Worm (Caenorhabditis elegans) whole organism, L4 larva: Measurements from ENCODE around the gene egl-46.

ENCODE experiments used
- D1046.2 ChIP-seq: fragments of 200-800 bp; sonication (Bioruptor generic); IDR thresholded peaks from 2 replicates; pipeline ENCODE4 v1.3.6; 2022; ENCODE audit warnings: missing genetic modification characterization, missing compliant biosample characterization
- T20F7.1 ChIP-seq: fragments of 200-800 bp; sonication (Bioruptor generic); optimal IDR thresholded peaks from 2 replicates; lab custom pipeline; 2018; ENCODE audit warnings: mild to moderate bottlenecking, missing genetic modification characterization, missing compliant biosample characterization
- T26A8.4 ChIP-seq: fragments of 200-800 bp; sonication (Bioruptor generic); IDR thresholded peaks from 2 replicates; pipeline ENCODE4 v1.3.6; 2022; ENCODE audit warnings: missing genetic modification characterization, missing compliant biosample characterization
- Y48G9A.11 ChIP-seq: fragments of 200-800 bp; sonication (Bioruptor generic); IDR thresholded peaks from 2 replicates; pipeline ENCODE4 v1.3.6; 2022; ENCODE audit warnings: missing genetic modification reagents, missing genetic modification characterization, missing compliant biosample characterization
- Y5F2A.4 ChIP-seq: fragments of 200-800 bp; sonication (Bioruptor generic); optimal IDR thresholded peaks from 2 replicates; lab custom pipeline; 2018; ENCODE audit warnings: mild to moderate bottlenecking, missing genetic modification characterization, missing compliant biosample characterization
- ZK546.5 ChIP-seq, 2 experiments: sonication (generic microtip); optimal IDR thresholded peaks; 2 replicates each; lab custom pipeline; 2017; ENCODE audit warnings: missing biosample characterization in 2 of 2, missing genetic modification characterization in 2 of 2
- aha-1 ChIP-seq: fragments of 150-350 bp; peaks from one replicate; lab custom pipeline; 2014; ENCODE audit warnings: missing biosample characterization, missing genetic modification characterization
- ama-1 ChIP-seq: fragments of 150-350 bp; optimal IDR thresholded peaks from 2 replicates; lab custom pipeline; 2014; ENCODE audit warnings: inconsistent platforms, mixed read lengths
- ceh-20 ChIP-seq: fragments of 200-800 bp; sonication (Bioruptor generic); IDR thresholded peaks from 2 replicates; pipeline ENCODE4 v1.3.6; 2022; ENCODE audit warnings: missing genetic modification reagents, missing genetic modification characterization, missing compliant biosample characterization
- ceh-44 ChIP-seq: fragments of 200-800 bp; sonication (Bioruptor generic); IDR thresholded peaks from 2 replicates; pipeline ENCODE4 v1.3.6; 2022; ENCODE audit warnings: missing genetic modification reagents, missing genetic modification characterization, missing compliant biosample characterization
- ceh-62 ChIP-seq: sonication (generic microtip); optimal IDR thresholded peaks from 2 replicates; lab custom pipeline; 2017; ENCODE audit warnings: missing biosample characterization, missing genetic modification characterization
- daf-12 ChIP-seq: fragments of 150-350 bp; optimal IDR thresholded peaks from 2 replicates; lab custom pipeline; 2014; ENCODE audit warnings: missing biosample characterization, missing genetic modification reagents, missing genetic modification characterization
- daf-16 ChIP-seq, 3 experiments: sonication (generic microtip); optimal IDR thresholded peaks; 2 replicates each; lab custom pipeline; 2016 to 2017; ENCODE audit warnings: missing genetic modification characterization in 3 of 3, missing genetic modification reagents in 3 of 3, mild to moderate bottlenecking in 2 of 3, missing compliant biosample characterization in 2 of 3, missing biosample characterization in 1 of 3, moderate library complexity in 1 of 3
- dmd-8 ChIP-seq: fragments of 200-800 bp; sonication (Bioruptor generic); IDR thresholded peaks from 2 replicates; pipeline ENCODE4 v1.3.6; 2022; ENCODE audit warnings: missing genetic modification characterization, missing compliant biosample characterization
- dmd-9 ChIP-seq: fragments of 200-800 bp; sonication (Bioruptor generic); IDR thresholded peaks from 2 replicates; pipeline ENCODE4 v1.3.6; 2022; ENCODE audit warnings: missing genetic modification reagents, missing genetic modification characterization, missing compliant biosample characterization
- dpl-1 ChIP-seq: fragments of 150-350 bp; optimal IDR thresholded peaks from 2 replicates; lab custom pipeline; 2014; ENCODE audit warnings: missing biosample characterization, missing genetic modification reagents, missing genetic modification characterization
- dve-1 ChIP-seq: sonication (generic microtip); optimal IDR thresholded peaks from 2 replicates; lab custom pipeline; 2017; ENCODE audit warnings: antibody characterized with exemption, mild to moderate bottlenecking, missing genetic modification characterization, missing compliant biosample characterization; ENCODE audit not compliant: insufficient read depth
- egl-43 ChIP-seq: fragments of 200-800 bp; sonication (Bioruptor generic); IDR thresholded peaks from 2 replicates; pipeline ENCODE4 v1.3.6; 2022; ENCODE audit warnings: missing genetic modification reagents, missing genetic modification characterization, missing compliant biosample characterization
- hif-1 ChIP-seq, 2 experiments: sonication (generic microtip); optimal IDR thresholded peaks; 2 replicates each; lab custom pipeline; 2016 to 2017; ENCODE audit warnings: missing compliant biosample characterization in 2 of 2, missing genetic modification characterization in 2 of 2, missing genetic modification reagents in 2 of 2, missing genotype in 2 of 2, mild to moderate bottlenecking in 1 of 2
- hlh-11 ChIP-seq: fragments of 200-800 bp; sonication (Bioruptor generic); optimal IDR thresholded peaks from 2 replicates; lab custom pipeline; 2018; ENCODE audit warnings: mild to moderate bottlenecking, missing genetic modification characterization, missing compliant biosample characterization
- hlh-30 ChIP-seq: sonication (generic microtip); optimal IDR thresholded peaks from 2 replicates; lab custom pipeline; 2017; ENCODE audit warnings: antibody characterized with exemption, mild to moderate bottlenecking, missing genetic modification characterization, missing compliant biosample characterization; ENCODE audit not compliant: insufficient read depth
- hmg-1.1 ChIP-seq: fragments of 200-800 bp; sonication (Bioruptor generic); IDR thresholded peaks from 2 replicates; pipeline ENCODE4 v1.3.6; 2022; ENCODE audit warnings: missing genetic modification reagents, missing genetic modification characterization, missing compliant biosample characterization
- lin-1 ChIP-seq: fragments of 200-800 bp; sonication (Bioruptor generic); IDR thresholded peaks from 2 replicates; pipeline ENCODE4 v1.3.6; 2022; ENCODE audit warnings: missing genetic modification reagents, missing genetic modification characterization, missing compliant biosample characterization
- lin-38 ChIP-seq: fragments of 200-800 bp; sonication (Bioruptor generic); IDR thresholded peaks from 2 replicates; pipeline ENCODE4 v1.3.6; 2022; ENCODE audit warnings: missing genetic modification reagents, missing genetic modification characterization, missing compliant biosample characterization
- madf-5 ChIP-seq, 2 experiments: fragments of 200-800 bp; sonication (Bioruptor generic); IDR thresholded peaks; 2 replicates each; pipeline ENCODE4 v1.3.6; 2022; ENCODE audit warnings: missing compliant biosample characterization in 2 of 2, missing genetic modification characterization in 2 of 2
- mdl-1 ChIP-seq, 2 experiments: fragments of 150-350 bp in 1 of 2; sonication (generic microtip) in 1 of 2; optimal IDR thresholded peaks; 2 replicates each; lab custom pipeline; 2014 to 2017; ENCODE audit warnings: missing biosample characterization in 2 of 2, missing genetic modification characterization in 2 of 2
- mes-2 ChIP-seq: sonication (generic microtip); optimal IDR thresholded peaks from 2 replicates; lab custom pipeline; 2016; ENCODE audit warnings: missing genotype, mild to moderate bottlenecking, missing genetic modification characterization, missing compliant biosample characterization; ENCODE audit not compliant: poor library complexity, severe bottlenecking
- nhr-10 ChIP-seq: fragments of 150-350 bp; optimal IDR thresholded peaks from 2 replicates; lab custom pipeline; 2014; ENCODE audit warnings: missing biosample characterization, missing genetic modification characterization
- nhr-11 ChIP-seq: fragments of 150-350 bp; optimal IDR thresholded peaks from 2 replicates; lab custom pipeline; 2014; ENCODE audit warnings: missing biosample characterization, missing genetic modification characterization
- nhr-28 ChIP-seq: fragments of 150-350 bp; optimal IDR thresholded peaks from 2 replicates; lab custom pipeline; 2014; ENCODE audit warnings: missing biosample characterization, missing genetic modification characterization
- php-3 ChIP-seq: fragments of 200-800 bp; sonication (Bioruptor generic); IDR thresholded peaks from 2 replicates; pipeline ENCODE4 v1.3.6; 2022; ENCODE audit warnings: missing genetic modification reagents, missing genetic modification characterization, missing compliant biosample characterization
- pqm-1 ChIP-seq: sonication (generic microtip); optimal IDR thresholded peaks from 2 replicates; lab custom pipeline; 2017; ENCODE audit warnings: missing biosample characterization, missing genetic modification characterization
- saeg-2 ChIP-seq: fragments of 200-800 bp; sonication (Bioruptor generic); IDR thresholded peaks from 2 replicates; pipeline ENCODE4 v1.3.6; 2022; ENCODE audit warnings: missing genetic modification reagents, missing genetic modification characterization, missing compliant biosample characterization
- set-16 ChIP-seq: fragments of 200-800 bp; sonication (Bioruptor generic); IDR thresholded peaks from 2 replicates; pipeline ENCODE4 v1.3.6; 2022; ENCODE audit warnings: missing genetic modification reagents, missing genetic modification characterization, missing compliant biosample characterization
- snpc-4 ChIP-seq: fragments of 150-350 bp; optimal IDR thresholded peaks from 2 replicates; lab custom pipeline; 2014; ENCODE audit warnings: missing biosample characterization, missing genetic modification characterization
- tra-1 ChIP-seq: fragments of 200-800 bp; sonication (Bioruptor generic); IDR thresholded peaks from 2 replicates; pipeline ENCODE4 v1.3.6; 2022; ENCODE audit warnings: missing genetic modification reagents, missing genetic modification characterization, missing compliant biosample characterization
- unc-62 ChIP-seq, 3 experiments: fragments of 150-350 bp in 1 of 3; sonication (generic microtip); optimal IDR thresholded peaks in 2 of 3; peaks in 1 of 3; 1 replicate in 1 of 3; 2 replicates in 2 of 3; lab custom pipeline; 2014 to 2017; ENCODE audit warnings: missing biosample characterization in 3 of 3, missing genetic modification characterization in 3 of 3, missing genetic modification reagents in 3 of 3, missing genotype in 1 of 3
- zfp-3 ChIP-seq: fragments of 200-800 bp; sonication (Bioruptor generic); conservative IDR thresholded peaks from 2 replicates; pipeline ENCODE4 v1.3.6; 2022; ENCODE audit warnings: missing genetic modification reagents, missing genetic modification characterization, missing compliant biosample characterization
- zip-11 ChIP-seq: fragments of 200-800 bp; sonication (Bioruptor generic); IDR thresholded peaks from 2 replicates; pipeline ENCODE4 v1.3.6; 2022; ENCODE audit warnings: missing genetic modification characterization, missing compliant biosample characterization
- zip-2 ChIP-seq: fragments of 150-350 bp; optimal IDR thresholded peaks from 2 replicates; lab custom pipeline; 2014; ENCODE audit warnings: missing biosample characterization, missing genetic modification characterization

Gene egl-46

ce11 chrV:6658765-6659164 lies 22.6 kb downstream of the egl-46 start (continued):
- peak; percentile 73 for TF ChIP-seq hmg-1.1
- TF ChIP-seq daf-12 (tag; lab: Kevin White, UChicago): no peak
- peak in 1 of 2 experiments; percentile 62 for TF ChIP-seq hif-1 (tag; optimal IDR thresholded peaks at IDR 0.05; lab: Kevin White, UChicago)
- peak; percentile 85 for TF ChIP-seq aha-1

ce11 chrV:6657532-6658259 lies 23.7 kb downstream of the egl-46 start:
- peak in 1 of 2 experiments; percentile 31 for TF ChIP-seq unc-62 (GFP tag; optimal IDR thresholded peaks at IDR 0.05 in 1 of 2; lab: Kevin White, UChicago)
- TF ChIP-seq unc-62 (tag; optimal IDR thresholded peaks at IDR 0.05; lab: Kevin White, UChicago): no peak
- TF ChIP-seq egl-43: no peak
- no peak for TF ChIP-seq aha-1
- no peak for TF ChIP-seq lin-1 (GFP tag; lab: Robert Waterston, UW)
- TF ChIP-seq set-16: no peak
- TF ChIP-seq T20F7.1 (GFP tag; lab: Kevin White, UChicago): peak; percentile 22
- no peak for TF ChIP-seq lin-38
- TF ChIP-seq mdl-1 (tag; optimal IDR thresholded peaks at IDR 0.05; lab: Kevin White, UChicago): no peak
- TF ChIP-seq ZK546.5 (tag; optimal IDR thresholded peaks at IDR 0.05; lab: Kevin White, UChicago): no peak
- peak; percentile 60 for TF ChIP-seq hlh-30 (tag; lab: Kevin White, UChicago)
- no peak for TF ChIP-seq pqm-1 (tag; lab: Kevin White, UChicago)
- no peak for TF ChIP-seq nhr-10 (tag; lab: Kevin White, UChicago)
- TF ChIP-seq php-3 (GFP tag; lab: Robert Waterston, UW): no peak
- TF ChIP-seq dmd-8 (GFP tag; lab: Robert Waterston, UW): no peak
- TF ChIP-seq ama-1: no peak
- TF ChIP-seq daf-16 (GFP tag; optimal IDR thresholded peaks at IDR 0.05; lab: Kevin White, UChicago): no peak
- peak; percentile 72 for TF ChIP-seq daf-16 (tag; optimal IDR thresholded peaks at IDR 0.05; lab: Kevin White, UChicago)
- no peak for TF ChIP-seq zip-2
- no peak for TF ChIP-seq ceh-20 (GFP tag; lab: Robert Waterston, UW)
- TF ChIP-seq ceh-44 (GFP tag; lab: Robert Waterston, UW): no peak
- TF ChIP-seq D1046.2 (GFP tag; lab: Robert Waterston, UW): no peak
- peak; percentile 1 for TF ChIP-seq mes-2 (tag; lab: Kevin White, UChicago)
- TF ChIP-seq nhr-11 (tag; lab: Kevin White, UChicago): no peak
- TF ChIP-seq dve-1 (tag; lab: Kevin White, UChicago): peak; percentile 59
- TF ChIP-seq dpl-1 (GFP tag; lab: Kevin White, UChicago): no peak
- no peak for TF ChIP-seq hif-1 (tag; optimal IDR thresholded peaks at IDR 0.05; lab: Kevin White, UChicago)
- no peak for TF ChIP-seq ceh-62 (tag; lab: Kevin White, UChicago)
- no peak for TF ChIP-seq madf-5 (GFP tag; IDR thresholded peaks at IDR 0.05; lab: Robert Waterston, UW)
- TF ChIP-seq zfp-3 (GFP tag; lab: Robert Waterston, UW): no peak
- no peak for TF ChIP-seq dmd-9 (GFP tag; lab: Robert Waterston, UW)
- no peak for TF ChIP-seq saeg-2 (GFP tag; lab: Robert Waterston, UW)
- no peak for TF ChIP-seq zip-11
- TF ChIP-seq T26A8.4 (GFP tag; lab: Robert Waterston, UW): no peak
- TF ChIP-seq hlh-11 (tag; lab: Kevin White, UChicago): peak; percentile 14
- TF ChIP-seq Y48G9A.11 (GFP tag; lab: Robert Waterston, UW): 0 out of 2 replicates have a peak, but pooled peaks have one; percentile 11
- peak; percentile 22 for TF ChIP-seq nhr-28 (tag; lab: Kevin White, UChicago)
- peak; percentile 40 for TF ChIP-seq snpc-4 (tag; lab: Kevin White, UChicago)
- TF ChIP-seq tra-1 (GFP tag; lab: Robert Waterston, UW): 0 out of 2 replicates have a peak, but pooled peaks have one; percentile 40
- no peak for TF ChIP-seq Y5F2A.4 (GFP tag; lab: Kevin White, UChicago)
